Worm (Caenorhabditis elegans) whole organism, L1 larva: ENCODE measurements around the gene mxl-3.

Source experiments
- C04F5.9 ChIP-seq: sonication (generic microtip); optimal IDR thresholded peaks from 2 replicates; lab custom pipeline; 2016; ENCODE audit warnings: missing genetic modification characterization, missing compliant biosample characterization
- C16A3.4 ChIP-seq: fragments of 150-350 bp; optimal IDR thresholded peaks from 2 replicates; lab custom pipeline; 2014; ENCODE audit warnings: missing biosample characterization, missing genetic modification characterization
- C34B4.2 ChIP-seq: sonication (generic microtip); optimal IDR thresholded peaks from 2 replicates; lab custom pipeline; 2017; ENCODE audit warnings: mild to moderate bottlenecking, missing genetic modification characterization, missing compliant biosample characterization
- Y116A8C.19 ChIP-seq: sonication (generic microtip); optimal IDR thresholded peaks from 2 replicates; lab custom pipeline; 2016; ENCODE audit warnings: missing compliant biosample characterization, missing genetic modification characterization, borderline replicate concordance
- alr-1 ChIP-seq: fragments of 200-800 bp; sonication (Bioruptor generic); optimal IDR thresholded peaks from 2 replicates; lab custom pipeline; 2018; ENCODE audit warnings: borderline replicate concordance, mild to moderate bottlenecking, missing genetic modification characterization, missing compliant biosample characterization
- ama-1 ChIP-seq: fragments of 150-350 bp; optimal IDR thresholded peaks from 2 replicates; lab custom pipeline; 2014
- blmp-1 ChIP-seq: fragments of 150-350 bp; optimal IDR thresholded peaks from 2 replicates; lab custom pipeline; 2014; ENCODE audit warnings: missing biosample characterization, missing genetic modification characterization
- ceh-63 ChIP-seq: fragments of 200-800 bp; sonication (Bioruptor generic); optimal IDR thresholded peaks from 2 replicates; lab custom pipeline; 2018; ENCODE audit warnings: mild to moderate bottlenecking, missing genetic modification characterization, missing compliant biosample characterization
- ceh-8 ChIP-seq: fragments of 200-800 bp; sonication (Bioruptor generic); optimal IDR thresholded peaks from 2 replicates; lab custom pipeline; 2018; ENCODE audit warnings: mild to moderate bottlenecking, missing genetic modification characterization, moderate library complexity, missing compliant biosample characterization
- ceh-82 ChIP-seq, 3 experiments: fragments of 150-350 bp in 1 of 3; sonication (generic microtip) in 2 of 3; optimal IDR thresholded peaks; 2 replicates each; lab custom pipeline; 2014 to 2017; ENCODE audit warnings: missing biosample characterization in 3 of 3, missing genetic modification characterization in 3 of 3
- ces-1 ChIP-seq: fragments of 150-350 bp; optimal IDR thresholded peaks from 2 replicates; lab custom pipeline; 2014; ENCODE audit warnings: missing biosample characterization, missing genetic modification reagents, missing genetic modification characterization
- dsc-1 ChIP-seq: sonication (generic microtip); optimal IDR thresholded peaks from 2 replicates; lab custom pipeline; 2016; ENCODE audit warnings: mild to moderate bottlenecking, missing genetic modification characterization, missing compliant biosample characterization
- efl-1 ChIP-seq, 4 experiments: fragments of 150-350 bp; optimal IDR thresholded peaks in 3 of 4; peaks in 1 of 4; 1 replicate in 1 of 4; 2 replicates in 3 of 4; lab custom pipeline; 2014; ENCODE audit warnings: missing biosample characterization in 2 of 4, missing genetic modification characterization in 2 of 4, missing genetic modification reagents in 2 of 4
- egl-13 ChIP-seq: sonication (generic microtip); optimal IDR thresholded peaks from 2 replicates; lab custom pipeline; 2016; ENCODE audit warnings: missing genotype, missing genetic modification reagents, missing genetic modification characterization, missing compliant biosample characterization
- elt-2 ChIP-seq: sonication (generic microtip); optimal IDR thresholded peaks from 2 replicates; lab custom pipeline; 2016; ENCODE audit warnings: missing genetic modification characterization, mild to moderate bottlenecking, inconsistent platforms, missing compliant biosample characterization, missing genetic modification reagents
- elt-3 ChIP-seq, 6 experiments: fragments of 150-350 bp in 1 of 6; sonication (generic microtip); optimal IDR thresholded peaks; 2 replicates each; lab custom pipeline; 2017 to 2018; ENCODE audit warnings: missing biosample characterization in 6 of 6, missing genetic modification characterization in 6 of 6, inconsistent platforms in 1 of 6
- fkh-4 ChIP-seq: sonication (generic microtip); optimal IDR thresholded peaks from 2 replicates; lab custom pipeline; 2016; ENCODE audit warnings: missing compliant biosample characterization, missing genetic modification characterization, borderline replicate concordance
- fkh-8 ChIP-seq: sonication (generic microtip); optimal IDR thresholded peaks from 2 replicates; lab custom pipeline; 2016; ENCODE audit warnings: mild to moderate bottlenecking, missing genetic modification characterization, missing compliant biosample characterization
- fos-1 ChIP-seq: fragments of 150-350 bp; optimal IDR thresholded peaks from 2 replicates; lab custom pipeline; 2014; ENCODE audit warnings: missing biosample characterization, missing genetic modification characterization
- grh-1 ChIP-seq: fragments of 200-800 bp; sonication (Bioruptor generic); IDR thresholded peaks from 2 replicates; pipeline ENCODE4 v1.3.6; 2022; ENCODE audit warnings: missing genetic modification reagents, missing genetic modification characterization, missing compliant biosample characterization
- hlh-4 ChIP-seq: sonication (generic microtip); optimal IDR thresholded peaks from 2 replicates; lab custom pipeline; 2016; ENCODE audit warnings: mild to moderate bottlenecking, missing genetic modification characterization, missing compliant biosample characterization
- hpl-2 ChIP-seq: fragments of 150-350 bp; optimal IDR thresholded peaks from 2 replicates; lab custom pipeline; 2014; ENCODE audit warnings: missing biosample characterization, missing genetic modification reagents, missing genetic modification characterization
- irx-1 ChIP-seq: sonication (generic microtip); optimal IDR thresholded peaks from 2 replicates; lab custom pipeline; 2016; ENCODE audit warnings: missing genetic modification characterization, missing compliant biosample characterization
- isw-1 ChIP-seq: fragments of 200-800 bp; sonication (Bioruptor generic); IDR thresholded peaks from 2 replicates; pipeline ENCODE4 v1.3.6; 2022; ENCODE audit warnings: missing genetic modification characterization, missing compliant biosample characterization
- lin-13 ChIP-seq: fragments of 150-350 bp; optimal IDR thresholded peaks from 2 replicates; lab custom pipeline; 2014; ENCODE audit warnings: missing biosample characterization, missing genetic modification reagents, missing genetic modification characterization
- lin-15B ChIP-seq: fragments of 150-350 bp; sonication (generic microtip); optimal IDR thresholded peaks from 3 replicates; lab custom pipeline; 2014; ENCODE audit warnings: missing biosample characterization, missing genetic modification characterization
- lir-3 ChIP-seq: sonication (generic microtip); optimal IDR thresholded peaks from 2 replicates; lab custom pipeline; 2016; ENCODE audit warnings: mild to moderate bottlenecking, missing genetic modification characterization, moderate library complexity, missing compliant biosample characterization; ENCODE audit not compliant: poor library complexity
- lsy-2 ChIP-seq, 2 experiments: fragments of 150-350 bp; optimal IDR thresholded peaks; 2 replicates each; lab custom pipeline; 2014; ENCODE audit warnings: missing biosample characterization in 2 of 2, missing genetic modification characterization in 2 of 2
- mdl-1 ChIP-seq, 2 experiments: fragments of 150-350 bp; optimal IDR thresholded peaks; 2 replicates each; lab custom pipeline; 2014 to 2017; ENCODE audit warnings: missing biosample characterization in 2 of 2, missing genetic modification characterization in 2 of 2, inconsistent platforms in 1 of 2
- mef-2 ChIP-seq: fragments of 150-350 bp; optimal IDR thresholded peaks from 2 replicates; lab custom pipeline; 2014; ENCODE audit warnings: missing biosample characterization, missing genetic modification characterization
- mep-1 ChIP-seq: fragments of 150-350 bp; optimal IDR thresholded peaks from 2 replicates; lab custom pipeline; 2014; ENCODE audit warnings: missing biosample characterization, missing genetic modification characterization
- nhr-11 ChIP-seq: fragments of 150-350 bp; optimal IDR thresholded peaks from 2 replicates; lab custom pipeline; 2014; ENCODE audit warnings: missing biosample characterization, missing genetic modification characterization
- nhr-19 ChIP-seq: fragments of 200-800 bp; sonication (Bioruptor generic); conservative IDR thresholded peaks from 2 replicates; pipeline ENCODE4 v1.3.6; 2022; ENCODE audit warnings: missing genetic modification characterization, missing compliant biosample characterization
- nhr-20 ChIP-seq: sonication (generic microtip); optimal IDR thresholded peaks from 2 replicates; lab custom pipeline; 2016; ENCODE audit warnings: mild to moderate bottlenecking, missing genetic modification characterization, missing compliant biosample characterization
- nhr-28 ChIP-seq: fragments of 150-350 bp; optimal IDR thresholded peaks from 2 replicates; lab custom pipeline; 2014; ENCODE audit warnings: missing biosample characterization, missing genetic modification characterization
- nhr-71 ChIP-seq: sonication (generic microtip); optimal IDR thresholded peaks from 2 replicates; lab custom pipeline; 2016; ENCODE audit warnings: mild to moderate bottlenecking, missing genetic modification characterization, moderate library complexity, missing compliant biosample characterization
- nhr-76 ChIP-seq: sonication (generic microtip); optimal IDR thresholded peaks from 2 replicates; lab custom pipeline; 2017; ENCODE audit warnings: missing biosample characterization, missing genetic modification characterization
- nhr-77 ChIP-seq: fragments of 150-350 bp; optimal IDR thresholded peaks from 2 replicates; lab custom pipeline; 2014; ENCODE audit warnings: missing biosample characterization, missing genetic modification characterization
- nhr-85 ChIP-seq: sonication (generic microtip); peaks from one replicate; lab custom pipeline; 2016; ENCODE audit warnings: missing genetic modification characterization, inconsistent platforms, missing compliant biosample characterization
- pag-3 ChIP-seq: sonication (generic microtip); optimal IDR thresholded peaks from 2 replicates; lab custom pipeline; 2017; ENCODE audit warnings: missing genetic modification characterization, mild to moderate bottlenecking, missing compliant biosample characterization, antibody characterized with exemption, borderline replicate concordance; ENCODE audit not compliant: insufficient read depth
- pax-3 ChIP-seq: fragments of 200-800 bp; sonication (Bioruptor generic); optimal IDR thresholded peaks from 2 replicates; lab custom pipeline; 2018; ENCODE audit warnings: mild to moderate bottlenecking, missing genetic modification characterization, moderate library complexity, missing compliant biosample characterization
- pqm-1 ChIP-seq: sonication (generic microtip); optimal IDR thresholded peaks from 3 replicates; lab custom pipeline; 2017; ENCODE audit warnings: missing biosample characterization, missing genetic modification characterization
- skn-1 ChIP-seq: fragments of 150-350 bp; optimal IDR thresholded peaks from 2 replicates; lab custom pipeline; 2014; ENCODE audit warnings: missing biosample characterization, missing genetic modification characterization
- snpc-4 ChIP-seq: fragments of 150-350 bp; optimal IDR thresholded peaks from 2 replicates; lab custom pipeline; 2014; ENCODE audit warnings: missing biosample characterization, missing genetic modification characterization
- snu-23 ChIP-seq: sonication (generic microtip); optimal IDR thresholded peaks from 2 replicates; lab custom pipeline; 2016; ENCODE audit warnings: missing genetic modification characterization, missing compliant biosample characterization
- sox-4 ChIP-seq: sonication (generic microtip); optimal IDR thresholded peaks from 2 replicates; lab custom pipeline; 2016; ENCODE audit warnings: missing genetic modification characterization, missing compliant biosample characterization
- sptf-1 ChIP-seq: fragments of 150-350 bp; optimal IDR thresholded peaks from 2 replicates; lab custom pipeline; 2014; ENCODE audit warnings: missing biosample characterization, missing genetic modification characterization
- swsn-7 ChIP-seq: sonication (generic microtip); optimal IDR thresholded peaks from 2 replicates; lab custom pipeline; 2016; ENCODE audit warnings: missing genetic modification characterization, missing compliant biosample characterization
- tlp-1 ChIP-seq: fragments of 150-350 bp; optimal IDR thresholded peaks from 2 replicates; lab custom pipeline; 2014; ENCODE audit warnings: missing biosample characterization, missing genetic modification characterization
- unc-130 ChIP-seq: fragments of 150-350 bp; optimal IDR thresholded peaks from 2 replicates; lab custom pipeline; 2017; ENCODE audit warnings: missing biosample characterization, missing genetic modification characterization, inconsistent platforms
- unc-30 ChIP-seq: sonication (generic microtip); optimal IDR thresholded peaks from 2 replicates; lab custom pipeline; 2017; ENCODE audit warnings: missing biosample characterization, missing genetic modification characterization
- unc-86 ChIP-seq: sonication (generic microtip); optimal IDR thresholded peaks from 2 replicates; lab custom pipeline; 2016; ENCODE audit warnings: missing genetic modification characterization, missing compliant biosample characterization
- zip-4 ChIP-seq: fragments of 200-800 bp; sonication (Bioruptor generic); optimal IDR thresholded peaks from 2 replicates; lab custom pipeline; 2018; ENCODE audit warnings: mild to moderate bottlenecking, missing genetic modification characterization, moderate library complexity, missing compliant biosample characterization
- ztf-11 ChIP-seq, 2 experiments: sonication (generic microtip); optimal IDR thresholded peaks; 2 replicates each; lab custom pipeline; 2016 to 2017; ENCODE audit warnings: missing genetic modification characterization in 2 of 2, missing biosample characterization in 1 of 2, missing compliant biosample characterization in 1 of 2

mxl-3 gene

DNA sequence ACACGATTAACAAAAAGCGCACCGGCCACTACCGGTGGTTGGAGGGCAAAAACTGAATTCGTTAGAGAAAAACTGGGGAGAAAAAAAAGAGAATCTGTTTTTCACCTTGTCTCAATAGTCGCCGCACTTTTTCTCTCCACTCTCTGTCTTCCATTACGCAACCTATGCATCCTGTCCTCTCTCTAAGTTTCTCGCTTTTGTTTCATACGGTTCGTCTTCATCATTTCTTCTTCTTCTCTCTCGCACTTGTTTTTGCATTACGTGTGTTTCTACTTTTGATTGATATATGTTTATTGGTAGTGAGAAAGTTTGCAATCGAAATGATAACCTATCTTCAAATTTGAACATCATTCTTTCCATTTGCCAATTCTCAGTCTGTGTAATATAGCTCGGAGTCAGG, 30.0 kb downstream of the mxl-3 start:
- peak in 5 of 6 experiments; percentile 57 to 90 (median 77) for TF ChIP-seq elt-3 (tag; optimal IDR thresholded peaks at IDR 0.05; lab: Kevin White, UChicago)
- peak; percentile 68 for TF ChIP-seq nhr-20 (tag; lab: Kevin White, UChicago)
- no peak for TF ChIP-seq alr-1 (tag; lab: Kevin White, UChicago)
- peak; percentile 71 for TF ChIP-seq snu-23 (GFP tag; lab: Kevin White, UChicago)
- no peak for TF ChIP-seq dsc-1 (tag; lab: Kevin White, UChicago)
- no peak for TF ChIP-seq mef-2 (tag; lab: Kevin White, UChicago)
- TF ChIP-seq nhr-77 (tag; lab: Kevin White, UChicago) = no peak
- no peak for TF ChIP-seq nhr-76
- TF ChIP-seq snpc-4 (tag; lab: Kevin White, UChicago) = no peak
- TF ChIP-seq mep-1 (tag; lab: Kevin White, UChicago) = peak; percentile 41
- no peak for TF ChIP-seq pqm-1 (tag; lab: Kevin White, UChicago)
- TF ChIP-seq sptf-1 (tag; lab: Kevin White, UChicago) = no peak
- no peak for TF ChIP-seq fkh-4
- TF ChIP-seq lin-13 = peak; percentile 30
- no peak for TF ChIP-seq ces-1 (GFP tag; lab: Kevin White, UChicago)
- TF ChIP-seq hpl-2 (GFP tag; lab: Kevin White, UChicago) = no peak
- no peak for TF ChIP-seq irx-1 (tag; lab: Kevin White, UChicago)
- no peak for TF ChIP-seq egl-13 (tag; lab: Kevin White, UChicago)
- TF ChIP-seq nhr-28 (tag; lab: Kevin White, UChicago) = no peak
- TF ChIP-seq swsn-7 (tag; lab: Kevin White, UChicago) = peak; percentile 42
- no peak for TF ChIP-seq efl-1 (optimal IDR thresholded peaks at IDR 0.05; lab: Kevin White, UChicago)
- no peak for TF ChIP-seq efl-1 (GFP tag; optimal IDR thresholded peaks at IDR 0.05 in 1 of 2; lab: Kevin White, UChicago)
- TF ChIP-seq hlh-4 = no peak
- TF ChIP-seq unc-86 (tag; lab: Kevin White, UChicago) = no peak
- TF ChIP-seq Y116A8C.19 (tag; lab: Kevin White, UChicago) = no peak
- no peak for TF ChIP-seq sox-4 (tag; lab: Kevin White, UChicago)
- TF ChIP-seq elt-2 (tag; lab: Kevin White, UChicago) = no peak
- TF ChIP-seq fos-1 (tag; lab: Kevin White, UChicago) = no peak
- TF ChIP-seq C04F5.9 (tag; lab: Kevin White, UChicago) = no peak
- no peak for TF ChIP-seq ceh-82 (tag; optimal IDR thresholded peaks at IDR 0.05; lab: Kevin White, UChicago)
- peak; percentile 79 for TF ChIP-seq nhr-71
- TF ChIP-seq ztf-11 (tag; optimal IDR thresholded peaks at IDR 0.05; lab: Kevin White, UChicago) = no peak
- no peak for TF ChIP-seq skn-1 (tag; lab: Kevin White, UChicago)
- peak; percentile 96 for TF ChIP-seq blmp-1 (tag; lab: Kevin White, UChicago)
- TF ChIP-seq ceh-63 (GFP tag; lab: Kevin White, UChicago) = no peak
- TF ChIP-seq pag-3 = no peak
- no peak for TF ChIP-seq pax-3 (tag; lab: Kevin White, UChicago)
- TF ChIP-seq mdl-1 (tag; optimal IDR thresholded peaks at IDR 0.05; lab: Kevin White, UChicago) = no peak
- no peak for TF ChIP-seq fkh-8
- TF ChIP-seq ceh-8 (GFP tag; lab: Kevin White, UChicago) = no peak
- no peak for TF ChIP-seq unc-30 (tag; lab: Kevin White, UChicago)
- TF ChIP-seq unc-130 (tag; lab: Kevin White, UChicago) = no peak
- no peak for TF ChIP-seq nhr-11 (tag; lab: Kevin White, UChicago)
- no peak for TF ChIP-seq lir-3 (tag; lab: Kevin White, UChicago)
- TF ChIP-seq zip-4 (GFP tag; lab: Kevin White, UChicago) = no peak
- TF ChIP-seq lin-15B (tag; lab: Kevin White, UChicago) = no peak
- TF ChIP-seq isw-1 (GFP tag; lab: Robert Waterston, UW) = no peak
- TF ChIP-seq nhr-85 (tag; lab: Kevin White, UChicago) = peak; percentile 94
- peak; percentile 22 for TF ChIP-seq ama-1 (lab: Kevin White, UChicago)
- TF ChIP-seq C16A3.4 (tag; lab: Kevin White, UChicago) = peak; percentile 55
- 0 out of 2 replicates have a peak, but pooled peaks have one; percentile 14 for TF ChIP-seq grh-1 (GFP tag; lab: Robert Waterston, UW)
- TF ChIP-seq nhr-19 (GFP tag; lab: Robert Waterston, UW) = peak; percentile 55
- TF ChIP-seq lsy-2 (tag; optimal IDR thresholded peaks at IDR 0.05; lab: Kevin White, UChicago) = peak; percentile 25 to 59
- TF ChIP-seq tlp-1 (tag; lab: Kevin White, UChicago) = no peak
- no peak for TF ChIP-seq C34B4.2 (tag; lab: Kevin White, UChicago)
